Fruit fly (Drosophila melanogaster) whole organism, embryonic: ENCODE results near the gene CG43894.

Source experiments
- Ada2b ChIP-seq: fragments of 200-800 bp; sonication (Bioruptor generic); IDR thresholded peaks from 2 replicates; pipeline ENCODE4 v1.3.6; 2022; ENCODE audit warnings: missing biosample characterization, missing genetic modification characterization
- CG10147 ChIP-seq: fragments of 200-800 bp; sonication (Bioruptor generic); optimal IDR thresholded peaks from 2 replicates; lab custom pipeline; 2019; ENCODE audit warnings: missing biosample characterization, mild to moderate bottlenecking, missing genetic modification characterization, moderate library complexity
- CG11398 ChIP-seq: fragments of 200-800 bp; sonication (Bioruptor generic); optimal IDR thresholded peaks from 2 replicates; lab custom pipeline; 2016; ENCODE audit warnings: missing biosample characterization, missing genetic modification characterization
- CG11456 ChIP-seq: fragments of 200-800 bp; sonication (Bioruptor generic); IDR thresholded peaks from 3 replicates; pipeline ENCODE4 v1.3.6; 2022; ENCODE audit warnings: missing biosample characterization, missing genetic modification characterization
- CG11504 ChIP-seq: fragments of 200-800 bp; sonication (Bioruptor generic); optimal IDR thresholded peaks from 3 replicates; lab custom pipeline; 2019; ENCODE audit warnings: missing biosample characterization, mild to moderate bottlenecking, missing genetic modification characterization, moderate library complexity
- CG12299 ChIP-seq: fragments of 200-800 bp; sonication (Bioruptor generic); optimal IDR thresholded peaks from 2 replicates; lab custom pipeline; 2018; ENCODE audit warnings: missing biosample characterization, mild to moderate bottlenecking, missing genetic modification characterization
- CG12391 ChIP-seq: fragments of 200-800 bp; sonication (Bioruptor generic); optimal IDR thresholded peaks from 3 replicates; lab custom pipeline; 2018; ENCODE audit warnings: missing biosample characterization, mild to moderate bottlenecking, missing genetic modification characterization, moderate library complexity
- CG13296 ChIP-seq: fragments of 200-800 bp; sonication (Bioruptor generic); optimal IDR thresholded peaks from 3 replicates; lab custom pipeline; 2018; ENCODE audit warnings: missing biosample characterization, mild to moderate bottlenecking, missing genetic modification characterization
- CG13894 ChIP-seq: fragments of 200-800 bp; sonication (Bioruptor generic); optimal IDR thresholded peaks from 3 replicates; lab custom pipeline; 2018; ENCODE audit warnings: missing biosample characterization, mild to moderate bottlenecking, missing genetic modification characterization, moderate library complexity
- CG17568 ChIP-seq: fragments of 200-800 bp; sonication (Bioruptor generic); optimal IDR thresholded peaks from 2 replicates; lab custom pipeline; 2018; ENCODE audit warnings: missing biosample characterization, mild to moderate bottlenecking, missing genetic modification characterization, moderate library complexity
- CG17802 ChIP-seq: fragments of 200-800 bp; sonication (Bioruptor generic); optimal IDR thresholded peaks from 2 replicates; lab custom pipeline; 2018; ENCODE audit warnings: missing biosample characterization, mild to moderate bottlenecking, missing genetic modification characterization, moderate library complexity
- CG18599 ChIP-seq: fragments of 200-800 bp; sonication (Bioruptor generic); optimal IDR thresholded peaks from 3 replicates; lab custom pipeline; 2017; ENCODE audit warnings: missing biosample characterization, missing genetic modification characterization, mild to moderate bottlenecking, moderate library complexity, missing genetic modification reagents
- CG30431 ChIP-seq: fragments of 200-800 bp; sonication (Bioruptor generic); optimal IDR thresholded peaks from 2 replicates; lab custom pipeline; 2017; ENCODE audit warnings: missing biosample characterization, missing genetic modification characterization
- CG4282 ChIP-seq: fragments of 200-800 bp; sonication (Bioruptor generic); optimal IDR thresholded peaks from 2 replicates; lab custom pipeline; 2016; ENCODE audit warnings: missing biosample characterization, missing genetic modification characterization
- CG4854 ChIP-seq: fragments of 200-800 bp; sonication (Bioruptor generic); optimal IDR thresholded peaks from 2 replicates; lab custom pipeline; 2016; ENCODE audit warnings: missing biosample characterization, missing genetic modification characterization, inconsistent platforms
- CG6272 ChIP-seq: fragments of 200-800 bp; sonication (Bioruptor generic); IDR thresholded peaks from 2 replicates; pipeline ENCODE4 v1.3.6; 2022; ENCODE audit warnings: missing biosample characterization, missing genetic modification characterization
- CG6854 ChIP-seq: fragments of 200-800 bp; sonication (Bioruptor generic); optimal IDR thresholded peaks from 3 replicates; lab custom pipeline; 2017; ENCODE audit warnings: missing biosample characterization, mild to moderate bottlenecking, missing genetic modification characterization
- CG7556 ChIP-seq: fragments of 200-800 bp; sonication (Bioruptor generic); optimal IDR thresholded peaks from 2 replicates; lab custom pipeline; 2017; ENCODE audit warnings: missing biosample characterization, mild to moderate bottlenecking, missing genetic modification characterization
- CG9215 ChIP-seq: fragments of 200-800 bp; sonication (Bioruptor generic); IDR thresholded peaks from 2 replicates; pipeline ENCODE4 v1.3.6; 2022; ENCODE audit warnings: missing biosample characterization, missing genetic modification characterization
- Dek ChIP-seq: fragments of 200-800 bp; sonication (Bioruptor generic); optimal IDR thresholded peaks from 3 replicates; lab custom pipeline; 2019; ENCODE audit warnings: missing biosample characterization, mild to moderate bottlenecking, missing genetic modification characterization, moderate library complexity
- Doc2 ChIP-seq: fragments of 200-800 bp; sonication (Bioruptor generic); IDR thresholded peaks from 2 replicates; pipeline ENCODE4 v1.3.6; 2022; ENCODE audit warnings: missing biosample characterization, missing genetic modification characterization
- Doc3 ChIP-seq: fragments of 200-800 bp; sonication (Bioruptor generic); IDR thresholded peaks from 3 replicates; pipeline ENCODE4 v1.3.6; 2022; ENCODE audit warnings: missing biosample characterization, missing genetic modification characterization; ENCODE audit not compliant: partially characterized antibody
- Dp ChIP-seq: fragments of 200-800 bp; sonication (Bioruptor generic); optimal IDR thresholded peaks from 2 replicates; lab custom pipeline; 2018; ENCODE audit warnings: missing biosample characterization, mild to moderate bottlenecking, missing genetic modification characterization, moderate library complexity
- Fer2 ChIP-seq: fragments of 200-800 bp; sonication (Bioruptor generic); optimal IDR thresholded peaks from 2 replicates; lab custom pipeline; 2018; ENCODE audit warnings: missing biosample characterization, mild to moderate bottlenecking, missing genetic modification characterization, moderate library complexity
- GATAe ChIP-seq: fragments of 200-800 bp; sonication (Bioruptor generic); conservative IDR thresholded peaks from 2 replicates; pipeline ENCODE4 v1.3.6; 2022; ENCODE audit warnings: missing biosample characterization, missing genetic modification characterization
- HLH4C ChIP-seq: fragments of 200-800 bp; sonication (Bioruptor generic); IDR thresholded peaks from 3 replicates; pipeline ENCODE4 v1.3.6; 2022; ENCODE audit warnings: missing biosample characterization, missing genetic modification characterization; ENCODE audit not compliant: partially characterized antibody
- Max ChIP-seq: fragments of 200-800 bp; sonication (Bioruptor generic); optimal IDR thresholded peaks from 2 replicates; lab custom pipeline; 2016; ENCODE audit warnings: missing biosample characterization, mild to moderate bottlenecking, missing genetic modification characterization
- Mrtf ChIP-seq: fragments of 200-800 bp; sonication (Bioruptor generic); IDR thresholded peaks from 3 replicates; pipeline ENCODE4 v1.3.6; 2022; ENCODE audit warnings: missing biosample characterization, missing genetic modification characterization
- Nf-YA ChIP-seq: fragments of 200-800 bp; sonication (Bioruptor generic); IDR thresholded peaks from 2 replicates; pipeline ENCODE4 v1.3.6; 2022; ENCODE audit warnings: missing biosample characterization, missing genetic modification characterization
- Side ChIP-seq: fragments of 200-800 bp; sonication (Bioruptor generic); optimal IDR thresholded peaks from 2 replicates; lab custom pipeline; 2016; ENCODE audit warnings: missing biosample characterization, missing genetic modification characterization
- aop ChIP-seq: fragments of 200-800 bp; sonication (Bioruptor generic); IDR thresholded peaks from 2 replicates; pipeline ENCODE4 v1.3.6; 2022; ENCODE audit warnings: missing biosample characterization, missing genetic modification characterization
- crc ChIP-seq: fragments of 200-800 bp; sonication (Bioruptor generic); optimal IDR thresholded peaks from 2 replicates; lab custom pipeline; 2016; ENCODE audit warnings: missing biosample characterization, missing genetic modification characterization
- danr ChIP-seq: fragments of 200-800 bp; sonication (Bioruptor generic); IDR thresholded peaks from 2 replicates; pipeline ENCODE4 v1.3.6; 2022; ENCODE audit warnings: missing biosample characterization, missing genetic modification characterization
- eyg ChIP-seq: fragments of 200-800 bp; sonication (Bioruptor generic); optimal IDR thresholded peaks from 3 replicates; lab custom pipeline; 2016; ENCODE audit warnings: missing biosample characterization, missing genetic modification characterization
- fd102C ChIP-seq: fragments of 200-800 bp; sonication (Bioruptor generic); optimal IDR thresholded peaks from 2 replicates; lab custom pipeline; 2018; ENCODE audit warnings: missing biosample characterization, mild to moderate bottlenecking, missing genetic modification characterization, moderate library complexity
- grau ChIP-seq: fragments of 200-800 bp; optimal IDR thresholded peaks from 3 replicates; lab custom pipeline; 2019; ENCODE audit warnings: missing biosample characterization, mild to moderate bottlenecking, missing genetic modification characterization, moderate library complexity
- gsb ChIP-seq: fragments of 200-800 bp; sonication (Bioruptor generic); IDR thresholded peaks from 2 replicates; pipeline ENCODE4 v1.3.6; 2022; ENCODE audit warnings: missing biosample characterization, missing genetic modification characterization
- hb ChIP-seq: fragments of 200-800 bp; sonication (Bioruptor generic); IDR thresholded peaks from 3 replicates; pipeline ENCODE4 v1.3.6; 2022; ENCODE audit warnings: missing biosample characterization, missing genetic modification characterization; ENCODE audit not compliant: partially characterized antibody
- her ChIP-seq: fragments of 200-800 bp; sonication (Bioruptor generic); optimal IDR thresholded peaks from 2 replicates; lab custom pipeline; 2016; ENCODE audit warnings: missing biosample characterization, missing genetic modification characterization
- nmo ChIP-seq: fragments of 200-800 bp; sonication (Bioruptor generic); optimal IDR thresholded peaks from 2 replicates; lab custom pipeline; 2018; ENCODE audit warnings: missing biosample characterization, mild to moderate bottlenecking, missing genetic modification characterization, moderate library complexity
- odd ChIP-seq: fragments of 200-800 bp; sonication (Bioruptor generic); optimal IDR thresholded peaks from 2 replicates; lab custom pipeline; 2017; ENCODE audit warnings: missing biosample characterization, mild to moderate bottlenecking, missing genetic modification characterization
- pb ChIP-seq: fragments of 200-800 bp; sonication (Bioruptor generic); optimal IDR thresholded peaks from 3 replicates; lab custom pipeline; 2016; ENCODE audit warnings: missing biosample characterization, missing genetic modification characterization
- pfk ChIP-seq: fragments of 200-800 bp; sonication (Bioruptor generic); optimal IDR thresholded peaks from 2 replicates; lab custom pipeline; 2018; ENCODE audit warnings: missing biosample characterization, mild to moderate bottlenecking, missing genetic modification characterization, moderate library complexity
- sens-2 ChIP-seq: fragments of 200-800 bp; sonication (Bioruptor generic); IDR thresholded peaks from 2 replicates; pipeline ENCODE4 v1.3.6; 2022; ENCODE audit warnings: missing biosample characterization, missing genetic modification characterization
- sima ChIP-seq: fragments of 200-800 bp; sonication (Bioruptor generic); optimal IDR thresholded peaks from 2 replicates; lab custom pipeline; 2016; ENCODE audit warnings: missing biosample characterization, missing genetic modification characterization
- slou ChIP-seq: fragments of 200-800 bp; sonication (Bioruptor generic); optimal IDR thresholded peaks from 3 replicates; lab custom pipeline; 2016; ENCODE audit warnings: missing biosample characterization, missing genetic modification characterization
- sug ChIP-seq: fragments of 200-800 bp; optimal IDR thresholded peaks from 2 replicates; lab custom pipeline; 2019; ENCODE audit warnings: missing biosample characterization, mild to moderate bottlenecking, missing genetic modification characterization, moderate library complexity
- tup ChIP-seq: fragments of 200-800 bp; sonication (Bioruptor generic); optimal IDR thresholded peaks from 2 replicates; lab custom pipeline; 2016; ENCODE audit warnings: missing biosample characterization, mild to moderate bottlenecking, missing genetic modification characterization, moderate library complexity
- tx ChIP-seq: fragments of 200-800 bp; sonication (Bioruptor generic); optimal IDR thresholded peaks from 2 replicates; lab custom pipeline; 2016; ENCODE audit warnings: missing biosample characterization, missing genetic modification characterization
- vvl ChIP-seq: fragments of 200-800 bp; sonication (Bioruptor generic); IDR thresholded peaks from 2 replicates; pipeline ENCODE4 v1.3.6; 2022; ENCODE audit warnings: missing biosample characterization, missing genetic modification characterization
- wor ChIP-seq: fragments of 200-800 bp; sonication (Bioruptor generic); IDR thresholded peaks from 2 replicates; pipeline ENCODE4 v1.3.6; 2022; ENCODE audit warnings: missing biosample characterization, missing genetic modification characterization
- zfh1 ChIP-seq: fragments of 200-800 bp; sonication (Bioruptor generic); IDR thresholded peaks from 3 replicates; pipeline ENCODE4 v1.3.6; 2022; ENCODE audit warnings: missing biosample characterization, missing genetic modification characterization

The CG43894 gene

dm6 chr3L:12874211-12874610 is 15.4 kb upstream of the CG43894 start:
- TF ChIP-seq HLH4C (GFP tag; lab: Robert Waterston, UW) (no peak), aop (GFP tag; lab: Robert Waterston, UW) (no peak), nmo (GFP tag; lab: Kevin White, UChicago) (no peak), CG6854 (GFP tag; lab: Kevin White, UChicago) (peak; percentile 17), danr (GFP tag; lab: Robert Waterston, UW) (no peak), CG4854 (GFP tag; lab: Kevin White, UChicago) (no peak), sens-2 (GFP tag; lab: Robert Waterston, UW) (no peak), Fer2 (tag; lab: Kevin White, UChicago) (no peak), grau (tag; lab: Kevin White, UChicago) (no peak), CG11398 (GFP tag; lab: Kevin White, UChicago) (no peak), zfh1 (GFP tag; lab: Robert Waterston, UW) (no peak), crc (no peak), CG17802 (no peak), wor (GFP tag; lab: Robert Waterston, UW) (no peak), gsb (GFP tag; lab: Robert Waterston, UW) (no peak), Dp (GFP tag; lab: Kevin White, UChicago) (no peak), CG4282 (GFP tag; lab: Kevin White, UChicago) (no peak), CG13296 (GFP tag; lab: Kevin White, UChicago) (no peak), Ada2b (peak; percentile 39; the same call in 1 of the 2 replicates), CG18599 (GFP tag; lab: Kevin White, UChicago) (peak; percentile 76), odd (no peak), CG17568 (GFP tag; lab: Kevin White, UChicago) (no peak), eyg (GFP tag; lab: Kevin White, UChicago) (no peak), CG11456 (GFP tag; lab: Robert Waterston, UW) (no peak), CG30431 (GFP tag; lab: Kevin White, UChicago) (no peak), hb (GFP tag; lab: Robert Waterston, UW) (no peak), tx (GFP tag; lab: Kevin White, UChicago) (no peak), tup (no peak), Mrtf (GFP tag; lab: Robert Waterston, UW) (no peak), Nf-YA (no peak), CG12391 (tag; lab: Kevin White, UChicago) (no peak), her (no peak), Doc3 (GFP tag; lab: Robert Waterston, UW) (no peak), GATAe (GFP tag; lab: Robert Waterston, UW) (no peak), vvl (peak; percentile 21; the same call in 1 of the 2 replicates), fd102C (GFP tag; lab: Kevin White, UChicago) (no peak), CG10147 (GFP tag; lab: Kevin White, UChicago) (peak; percentile 33), pfk (GFP tag; lab: Kevin White, UChicago) (no peak), pb (no peak), slou (GFP tag; lab: Kevin White, UChicago) (no peak), Dek (tag; lab: Kevin White, UChicago) (no peak), CG9215 (GFP tag; lab: Robert Waterston, UW) (no peak), sug (tag; lab: Kevin White, UChicago) (no peak), CG7556 (GFP tag; lab: Kevin White, UChicago) (peak; percentile 18), Doc2 (GFP tag; lab: Robert Waterston, UW) (no peak), Side (GFP tag; lab: Kevin White, UChicago) (no peak), sima (GFP tag; lab: Kevin White, UChicago) (no peak), CG11504 (tag; lab: Kevin White, UChicago) (no peak), CG6272 (GFP tag; lab: Robert Waterston, UW) (no peak), CG13894 (tag; lab: Kevin White, UChicago) (peak; percentile 12), CG12299 (tag; lab: Kevin White, UChicago) (no peak), Max (GFP tag; lab: Kevin White, UChicago) (no peak)
